Worm (Caenorhabditis elegans): ENCODE results near the gene glb-16.

ce11 chrX:7561972-7562371, 22.0 kb upstream of the glb-16 start:
- no peak for TF ChIP-seq tbx-11 (GFP tag; IDR thresholded peaks at IDR 0.05)
- no peak for TF ChIP-seq ama-1 (optimal IDR thresholded peaks at IDR 0.05)

Data from whole organism, early embryonic.